Fruit fly (Drosophila melanogaster) whole organism, embryonic: ENCODE results near the gene CG10725.
A peak's percentile ranks its signal among the peaks of the same experiment; 100 is the strongest.

Source experiments
- Abd-B ChIP-seq: fragments of 200-800 bp; sonication (Bioruptor generic); optimal IDR thresholded peaks from 2 replicates; lab custom pipeline; 2018; ENCODE audit warnings: missing biosample characterization, mild to moderate bottlenecking, missing genetic modification characterization, moderate library complexity
- Asciz ChIP-seq: fragments of 200-800 bp; sonication (Bioruptor generic); optimal IDR thresholded peaks from 2 replicates; lab custom pipeline; 2017; ENCODE audit warnings: missing biosample characterization, mild to moderate bottlenecking, missing genetic modification characterization, missing genetic modification reagents
- Atf3 ChIP-seq: fragments of 200-800 bp; sonication (Bioruptor generic); optimal IDR thresholded peaks from 3 replicates; lab custom pipeline; 2016; ENCODE audit warnings: missing biosample characterization, missing genetic modification characterization
- CG10321 ChIP-seq: fragments of 200-800 bp; sonication (Bioruptor generic); IDR thresholded peaks from 2 replicates; pipeline ENCODE4 v1.3.6; 2022; ENCODE audit warnings: missing biosample characterization, missing genetic modification characterization
- CG10959 ChIP-seq: fragments of 200-800 bp; sonication (Bioruptor generic); IDR thresholded peaks from 2 replicates; pipeline ENCODE4 v1.3.6; 2022; ENCODE audit warnings: missing biosample characterization, missing genetic modification characterization
- CG11696 ChIP-seq: fragments of 200-800 bp; sonication (Bioruptor generic); IDR thresholded peaks from 2 replicates; pipeline ENCODE4 v1.3.6; 2022; ENCODE audit warnings: missing biosample characterization, missing genetic modification characterization
- CG12769 ChIP-seq: fragments of 200-800 bp; sonication (Bioruptor generic); optimal IDR thresholded peaks from 2 replicates; lab custom pipeline; 2019; ENCODE audit warnings: missing biosample characterization, mild to moderate bottlenecking, missing genetic modification characterization, moderate library complexity
- CG13296 ChIP-seq: fragments of 200-800 bp; sonication (Bioruptor generic); optimal IDR thresholded peaks from 3 replicates; lab custom pipeline; 2018; ENCODE audit warnings: missing biosample characterization, mild to moderate bottlenecking, missing genetic modification characterization
- CG14014 ChIP-seq: fragments of 200-800 bp; sonication (Bioruptor generic); IDR thresholded peaks from 2 replicates; pipeline ENCODE4 v1.3.6; 2022; ENCODE audit warnings: missing biosample characterization, missing genetic modification characterization
- CG15269 ChIP-seq: fragments of 200-800 bp; sonication (Bioruptor generic); optimal IDR thresholded peaks from 2 replicates; lab custom pipeline; 2018; ENCODE audit warnings: missing biosample characterization, mild to moderate bottlenecking, missing genetic modification characterization, moderate library complexity
- CG15514 ChIP-seq: fragments of 200-800 bp; sonication (Bioruptor generic); optimal IDR thresholded peaks from 3 replicates; lab custom pipeline; 2017; ENCODE audit warnings: missing biosample characterization, missing genetic modification characterization, mild to moderate bottlenecking, moderate library complexity, missing genetic modification reagents
- CG17385 ChIP-seq: fragments of 200-800 bp; sonication (Bioruptor generic); optimal IDR thresholded peaks from 3 replicates; lab custom pipeline; 2018; ENCODE audit warnings: missing biosample characterization, mild to moderate bottlenecking, missing genetic modification characterization
- CG17568 ChIP-seq: fragments of 200-800 bp; sonication (Bioruptor generic); optimal IDR thresholded peaks from 2 replicates; lab custom pipeline; 2018; ENCODE audit warnings: missing biosample characterization, mild to moderate bottlenecking, missing genetic modification characterization, moderate library complexity
- CG18262 ChIP-seq: fragments of 200-800 bp; optimal IDR thresholded peaks from 3 replicates; lab custom pipeline; 2019; ENCODE audit warnings: missing biosample characterization, mild to moderate bottlenecking, missing genetic modification characterization, moderate library complexity
- CG2120 ChIP-seq: fragments of 200-800 bp; sonication (Bioruptor generic); optimal IDR thresholded peaks from 3 replicates; lab custom pipeline; 2016; ENCODE audit warnings: missing biosample characterization, missing genetic modification characterization
- CG3281 ChIP-seq: fragments of 200-800 bp; sonication (Bioruptor generic); optimal IDR thresholded peaks from 3 replicates; lab custom pipeline; 2017; ENCODE audit warnings: missing biosample characterization, mild to moderate bottlenecking, missing genetic modification characterization
- CG5953 ChIP-seq: fragments of 200-800 bp; sonication (Bioruptor generic); IDR thresholded peaks from 2 replicates; pipeline ENCODE4 v1.3.6; 2022; ENCODE audit warnings: missing biosample characterization, missing genetic modification characterization
- CG7745 ChIP-seq: fragments of 200-800 bp; sonication (Bioruptor generic); optimal IDR thresholded peaks from 2 replicates; lab custom pipeline; 2018; ENCODE audit warnings: missing biosample characterization, mild to moderate bottlenecking, missing genetic modification characterization, moderate library complexity
- CG9817 ChIP-seq: fragments of 200-800 bp; sonication (Bioruptor generic); optimal IDR thresholded peaks from 2 replicates; lab custom pipeline; 2018; ENCODE audit warnings: missing biosample characterization, mild to moderate bottlenecking, missing genetic modification characterization, moderate library complexity
- Dip3 ChIP-seq: fragments of 200-800 bp; sonication (Bioruptor generic); optimal IDR thresholded peaks from 3 replicates; lab custom pipeline; 2016; ENCODE audit warnings: missing biosample characterization, missing genetic modification characterization
- Dref ChIP-seq: fragments of 200-800 bp; sonication (Bioruptor generic); IDR thresholded peaks from 2 replicates; pipeline ENCODE4 v1.3.6; 2022; ENCODE audit warnings: missing biosample characterization, missing genetic modification characterization
- Ets97D ChIP-seq: fragments of 200-800 bp; sonication (Bioruptor generic); optimal IDR thresholded peaks from 3 replicates; lab custom pipeline; 2016; ENCODE audit warnings: missing biosample characterization, missing genetic modification characterization
- HHEX ChIP-seq: fragments of 200-800 bp; sonication (Bioruptor generic); optimal IDR thresholded peaks from 3 replicates; lab custom pipeline; 2017; ENCODE audit warnings: missing biosample characterization, mild to moderate bottlenecking, missing genetic modification characterization, missing genetic modification reagents
- Hand ChIP-seq: fragments of 200-800 bp; sonication (Bioruptor generic); optimal IDR thresholded peaks from 2 replicates; lab custom pipeline; 2017; ENCODE audit warnings: mild to moderate bottlenecking, missing biosample characterization, missing genetic modification reagents, missing genetic modification characterization
- HmgD ChIP-seq: fragments of 200-800 bp; sonication (Bioruptor generic); optimal IDR thresholded peaks from 3 replicates; lab custom pipeline; 2016; ENCODE audit warnings: missing biosample characterization, missing genetic modification characterization
- Mad ChIP-seq: fragments of 200-800 bp; sonication (Bioruptor generic); optimal IDR thresholded peaks from 2 replicates; lab custom pipeline; 2016; ENCODE audit warnings: missing biosample characterization, missing genetic modification characterization
- NFAT ChIP-seq: fragments of 200-800 bp; sonication (Bioruptor generic); IDR thresholded peaks from 2 replicates; pipeline ENCODE4 v1.3.6; 2022; ENCODE audit warnings: missing biosample characterization, missing genetic modification characterization
- Neu2 ChIP-seq: fragments of 200-800 bp; sonication (Bioruptor generic); optimal IDR thresholded peaks from 3 replicates; lab custom pipeline; 2016; ENCODE audit warnings: missing biosample characterization, missing genetic modification characterization, borderline replicate concordance
- Nf-YB ChIP-seq: fragments of 200-800 bp; sonication (Bioruptor generic); optimal IDR thresholded peaks from 3 replicates; lab custom pipeline; 2019; ENCODE audit warnings: missing biosample characterization, mild to moderate bottlenecking, missing genetic modification characterization, moderate library complexity
- Sin3A ChIP-seq: fragments of >200 bp; optimal IDR thresholded peaks from 2 replicates; lab custom pipeline; 2018
- Six4 ChIP-seq: fragments of 200-800 bp; sonication (Bioruptor generic); optimal IDR thresholded peaks from 2 replicates; lab custom pipeline; 2016; ENCODE audit warnings: missing biosample characterization, missing genetic modification characterization
- YL-1 ChIP-seq: fragments of 200-800 bp; sonication (Bioruptor generic); optimal IDR thresholded peaks from 3 replicates; lab custom pipeline; 2017; ENCODE audit warnings: missing biosample characterization, mild to moderate bottlenecking, missing genetic modification characterization
- abd-A ChIP-seq: fragments of 200-800 bp; sonication (Bioruptor generic); optimal IDR thresholded peaks from 3 replicates; lab custom pipeline; 2019; ENCODE audit warnings: missing biosample characterization, mild to moderate bottlenecking, missing genetic modification characterization, moderate library complexity
- cwo ChIP-seq: fragments of 200-800 bp; sonication (Bioruptor generic); optimal IDR thresholded peaks from 3 replicates; lab custom pipeline; 2017; ENCODE audit warnings: missing biosample characterization, missing genetic modification characterization, mild to moderate bottlenecking, moderate library complexity, missing genetic modification reagents
- fd96Cb ChIP-seq: fragments of 200-800 bp; sonication (Bioruptor generic); optimal IDR thresholded peaks from 2 replicates; lab custom pipeline; 2018; ENCODE audit warnings: missing biosample characterization, mild to moderate bottlenecking, missing genetic modification characterization, moderate library complexity
- fu2 ChIP-seq: fragments of 200-800 bp; sonication (Bioruptor generic); optimal IDR thresholded peaks from 2 replicates; lab custom pipeline; 2016; ENCODE audit warnings: missing biosample characterization, missing genetic modification characterization
- gsb ChIP-seq: fragments of 200-800 bp; sonication (Bioruptor generic); IDR thresholded peaks from 2 replicates; pipeline ENCODE4 v1.3.6; 2022; ENCODE audit warnings: missing biosample characterization, missing genetic modification characterization
- gt ChIP-seq: fragments of 200-800 bp; sonication (Bioruptor generic); IDR thresholded peaks from 2 replicates; pipeline ENCODE4 v1.3.6; 2022; ENCODE audit warnings: missing biosample characterization, missing genetic modification characterization
- hth ChIP-seq: fragments of >200 bp; optimal IDR thresholded peaks from 2 replicates; lab custom pipeline; 2017; ENCODE audit warnings: inconsistent platforms
- ind ChIP-seq: fragments of 200-800 bp; sonication (Bioruptor generic); optimal IDR thresholded peaks from 3 replicates; lab custom pipeline; 2016; ENCODE audit warnings: missing biosample characterization, missing genetic modification characterization
- insv ChIP-seq, 2 experiments: fragments of 200-800 bp; sonication (Bioruptor generic); optimal IDR thresholded peaks; 3 replicates each; lab custom pipeline; 2016 to 2018; ENCODE audit warnings: missing biosample characterization in 2 of 2, missing genetic modification characterization in 2 of 2
- oc ChIP-seq: fragments of 200-800 bp; sonication (Bioruptor generic); optimal IDR thresholded peaks from 2 replicates; lab custom pipeline; 2018; ENCODE audit warnings: missing biosample characterization, mild to moderate bottlenecking, missing genetic modification characterization, moderate library complexity
- rib ChIP-seq: fragments of 200-800 bp; sonication (Bioruptor generic); IDR thresholded peaks from 2 replicates; pipeline ENCODE4 v1.3.6; 2022; ENCODE audit warnings: missing biosample characterization, missing genetic modification characterization
- ro ChIP-seq: fragments of 200-800 bp; sonication (Bioruptor generic); IDR thresholded peaks from 2 replicates; pipeline ENCODE4 v1.3.6; 2022; ENCODE audit warnings: missing biosample characterization, missing genetic modification characterization
- sens-2 ChIP-seq: fragments of 200-800 bp; sonication (Bioruptor generic); IDR thresholded peaks from 2 replicates; pipeline ENCODE4 v1.3.6; 2022; ENCODE audit warnings: missing biosample characterization, missing genetic modification characterization
- tap ChIP-seq: fragments of 200-800 bp; optimal IDR thresholded peaks from 3 replicates; lab custom pipeline; 2019; ENCODE audit warnings: missing biosample characterization, mild to moderate bottlenecking, missing genetic modification characterization, moderate library complexity
- tin ChIP-seq: fragments of 200-800 bp; sonication (Bioruptor generic); optimal IDR thresholded peaks from 3 replicates; lab custom pipeline; 2016; ENCODE audit warnings: missing biosample characterization, missing genetic modification characterization
- unpg ChIP-seq: fragments of 200-800 bp; sonication (Bioruptor generic); optimal IDR thresholded peaks from 3 replicates; lab custom pipeline; 2018; ENCODE audit warnings: missing biosample characterization, mild to moderate bottlenecking, missing genetic modification characterization, moderate library complexity
- wdn ChIP-seq: fragments of 200-800 bp; sonication (Bioruptor generic); IDR thresholded peaks from 2 replicates; pipeline ENCODE4 v1.3.6; 2022; ENCODE audit warnings: missing biosample characterization, missing genetic modification characterization

CG10725 gene

DNA sequence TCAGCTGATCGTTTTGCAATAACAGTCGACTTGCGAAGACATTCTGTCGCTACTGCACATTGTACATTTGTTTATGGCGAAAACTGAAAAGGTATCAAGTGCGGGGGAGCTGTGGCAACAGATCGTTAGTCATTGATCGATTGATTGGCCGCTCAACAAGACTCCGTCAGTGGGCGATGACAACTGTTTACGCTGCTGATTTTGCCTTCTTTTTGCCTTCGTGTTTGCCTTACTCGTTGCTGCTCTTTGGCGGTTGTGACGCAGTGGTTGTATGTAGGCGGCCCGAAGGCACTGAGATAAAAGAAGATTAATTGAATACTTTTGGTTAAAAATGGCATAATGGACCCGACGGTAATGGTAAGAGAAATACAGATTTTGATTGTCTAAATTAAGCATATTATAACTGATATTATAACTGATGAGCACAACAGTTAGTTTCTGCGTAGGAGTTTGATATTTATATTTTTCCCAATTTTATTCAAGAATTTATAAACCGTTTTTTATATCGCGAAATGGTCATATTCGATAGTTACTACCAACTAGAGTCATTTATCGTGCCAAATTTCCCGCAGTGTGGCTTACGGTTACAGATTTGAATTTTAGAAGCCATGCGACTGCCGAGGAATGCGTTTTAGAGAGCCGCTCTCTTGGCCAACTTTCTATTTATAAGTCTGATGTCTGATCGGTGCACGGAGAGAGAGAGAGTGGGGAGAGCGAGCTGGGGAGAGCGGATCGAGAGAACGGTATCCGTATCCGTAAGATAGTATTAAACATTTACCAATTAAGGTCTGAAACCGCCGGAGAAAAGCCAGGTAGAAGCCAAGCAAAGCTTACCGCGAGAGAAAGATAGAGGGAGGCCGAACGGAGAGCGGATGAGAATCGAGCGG is 39.1 kb downstream of the CG10725 start (continued):
- peak; percentile 82 for TF ChIP-seq CG17385
- no peak; the same call in 1 of the 2 replicates for TF ChIP-seq rib
- TF ChIP-seq gt (GFP tag; lab: Robert Waterston, UW) = 0 out of 2 replicates have a peak, but pooled peaks have one; percentile 43
- TF ChIP-seq Nf-YB (GFP tag; lab: Kevin White, UChicago) = peak; percentile 71
- TF ChIP-seq Abd-B (GFP tag; lab: Kevin White, UChicago) = peak; percentile 84
- TF ChIP-seq Sin3A = no peak
- TF ChIP-seq ind (GFP tag; lab: Kevin White, UChicago) = peak; percentile 88
- TF ChIP-seq CG12769 (tag; lab: Kevin White, UChicago) = peak; percentile 39
- no peak for TF ChIP-seq Neu2 (GFP tag; lab: Kevin White, UChicago)
- TF ChIP-seq YL-1 (GFP tag; lab: Kevin White, UChicago) = peak; percentile 62
- TF ChIP-seq CG10959 (GFP tag; lab: Robert Waterston, UW) = 0 out of 2 replicates have a peak, but pooled peaks have one; percentile 19
- TF ChIP-seq wdn = peak; percentile 61
- peak; percentile 74 for TF ChIP-seq gsb (GFP tag; lab: Robert Waterston, UW)
- TF ChIP-seq CG17568 (GFP tag; lab: Kevin White, UChicago) = peak; percentile 74
- TF ChIP-seq CG15514 (GFP tag; lab: Kevin White, UChicago) = peak; percentile 56
- peak; percentile 76 for TF ChIP-seq Dip3 (GFP tag; lab: Kevin White, UChicago)
- TF ChIP-seq hth (lab: Kevin White, UChicago) = no peak
- TF ChIP-seq fd96Cb (tag; lab: Kevin White, UChicago) = peak; percentile 93
- peak; percentile 87 for TF ChIP-seq CG13296 (GFP tag; lab: Kevin White, UChicago)
- no peak for TF ChIP-seq abd-A (tag; lab: Kevin White, UChicago)
- no peak; the same call in 1 of the 2 replicates for TF ChIP-seq sens-2 (GFP tag; lab: Robert Waterston, UW)
- no peak for TF ChIP-seq ro
- no peak for TF ChIP-seq Dref (GFP tag; lab: Robert Waterston, UW)
- peak; percentile 94 for TF ChIP-seq CG18262 (tag; lab: Kevin White, UChicago)
- TF ChIP-seq cwo (GFP tag; lab: Kevin White, UChicago) = peak; percentile 88
- TF ChIP-seq Atf3 (GFP tag; lab: Kevin White, UChicago) = peak; percentile 28
- TF ChIP-seq CG5953 (GFP tag; lab: Robert Waterston, UW) = no peak; the same call in 1 of the 2 replicates
- TF ChIP-seq tin (GFP tag; lab: Kevin White, UChicago) = peak; percentile 87
- peak; percentile 81 for TF ChIP-seq CG9817
- peak; percentile 41 for TF ChIP-seq HmgD (GFP tag; lab: Kevin White, UChicago)
- peak; percentile 89 for TF ChIP-seq CG2120
- TF ChIP-seq unpg = peak; percentile 87
- peak; percentile 75 for TF ChIP-seq CG11696 (GFP tag; lab: Robert Waterston, UW)
- TF ChIP-seq CG10321 (GFP tag; lab: Robert Waterston, UW) = no peak; the same call in 1 of the 2 replicates
- TF ChIP-seq CG7745 (tag; lab: Kevin White, UChicago) = no peak
- TF ChIP-seq Mad (GFP tag; lab: Kevin White, UChicago) = peak; percentile 66
- peak in 1 of 2 experiments; percentile 23 for TF ChIP-seq insv (GFP tag; optimal IDR thresholded peaks at IDR 0.05; lab: Kevin White, UChicago)
- peak; percentile 92 for TF ChIP-seq CG3281
- TF ChIP-seq Hand = peak; percentile 66
- peak; percentile 88 for TF ChIP-seq Six4 (GFP tag; lab: Kevin White, UChicago)
- peak; percentile 94 for TF ChIP-seq Asciz (GFP tag; lab: Kevin White, UChicago)
- TF ChIP-seq oc (tag; lab: Kevin White, UChicago) = peak; percentile 84
- peak; percentile 77 for TF ChIP-seq NFAT (GFP tag; lab: Robert Waterston, UW)
- peak; percentile 61 for TF ChIP-seq fu2 (GFP tag; lab: Kevin White, UChicago)
- TF ChIP-seq HHEX = peak; percentile 90
- TF ChIP-seq CG14014 = peak; percentile 79
- TF ChIP-seq CG15269 (tag; lab: Kevin White, UChicago) = peak; percentile 92
- TF ChIP-seq Ets97D (GFP tag; lab: Kevin White, UChicago) = peak; percentile 43
- peak; percentile 88 for TF ChIP-seq tap (tag; lab: Kevin White, UChicago)
